Worm (Caenorhabditis elegans): Measurements from ENCODE around the gene npr-41.

ce11 chrII:11503761-11504160, 6.7 kb upstream of the npr-41 start:
- TF ChIP-seq cnd-1 (tag; optimal IDR thresholded peaks at IDR 0.05) (no peak), lin-13 (tag; optimal IDR thresholded peaks at IDR 0.05) (no peak), elt-1 (tag; optimal IDR thresholded peaks at IDR 0.05; ENCODE audit: borderline replicate concordance, insufficient read depth) (no peak), hlh-1 (tag; optimal IDR thresholded peaks at IDR 0.05) (no peak), zip-8 (tag; optimal IDR thresholded peaks at IDR 0.05) (no peak), snpc-4 (tag; optimal IDR thresholded peaks at IDR 0.05) (no peak), nhr-28 (tag; optimal IDR thresholded peaks at IDR 0.05) (no peak), nhr-237 (tag; optimal IDR thresholded peaks at IDR 0.05) (no peak), pha-4 (tag; optimal IDR thresholded peaks at IDR 0.05) (no peak), ces-1 (GFP tag; optimal IDR thresholded peaks at IDR 0.05) (no peak), flh-1 (GFP tag; optimal IDR thresholded peaks at IDR 0.05) (no peak), blmp-1 (tag; optimal IDR thresholded peaks at IDR 0.05) (no peak)
